Fruit fly (Drosophila melanogaster): ENCODE results near the gene CG12725.

The CG12725 gene

dm6 chrX:13368149-13368548 is 34.5 kb downstream of the CG12725 start, which contains the start of gene dmrt11E (continued):
- TF ChIP-seq Lim3 (GFP tag; IDR thresholded peaks at IDR 0.05) (no peak), Eip74EF (GFP tag; optimal IDR thresholded peaks at IDR 0.05) (peak in 1 of 2 experiments; percentile 41), vnd (GFP tag; IDR thresholded peaks at IDR 0.05; ENCODE audit: partially characterized antibody) (no peak), Aef1 (GFP tag; IDR thresholded peaks at IDR 0.05) (no peak), CG11696 (GFP tag; IDR thresholded peaks at IDR 0.05) (0 out of 2 replicates have a peak, but pooled peaks have one; percentile 28), Fer3 (tag; optimal IDR thresholded peaks at IDR 0.05) (peak; percentile 36), lola (GFP tag; optimal IDR thresholded peaks at IDR 0.05) (peak in 1 of 3 experiments; percentile 75), CG30403 (GFP tag; optimal IDR thresholded peaks at IDR 0.05) (peak; percentile 41), CG11398 (GFP tag; optimal IDR thresholded peaks at IDR 0.05) (no peak), ara (GFP tag; IDR thresholded peaks at IDR 0.05) (peak; percentile 88), toy (GFP tag; IDR thresholded peaks at IDR 0.05) (no peak), ci (GFP tag; IDR thresholded peaks at IDR 0.05) (peak; percentile 80), kni (GFP tag; optimal IDR thresholded peaks at IDR 0.05) (no peak), CG14441 (GFP tag; IDR thresholded peaks at IDR 0.05) (no peak), trh (GFP tag; optimal IDR thresholded peaks at IDR 0.05) (no peak), Dip2 (GFP tag; IDR thresholded peaks at IDR 0.05) (no peak), Poxn (GFP tag; IDR thresholded peaks at IDR 0.05) (no peak), CG7928 (GFP tag; optimal IDR thresholded peaks at IDR 0.05) (no peak), CG34376 (GFP tag; optimal IDR thresholded peaks at IDR 0.05) (no peak), insv (GFP tag; optimal IDR thresholded peaks at IDR 0.05) (no peak), CG2120 (GFP tag; optimal IDR thresholded peaks at IDR 0.05) (no peak), CG8765 (GFP tag; IDR thresholded peaks at IDR 0.05) (peak; percentile 66; the same call in 1 of the 2 replicates), tx (GFP tag; optimal IDR thresholded peaks at IDR 0.05) (no peak), CG17612 (GFP tag; IDR thresholded peaks at IDR 0.05) (no peak; the same call in 1 of the 2 replicates), Sry-δ (GFP tag; optimal IDR thresholded peaks at IDR 0.05) (no peak), sna (GFP tag; IDR thresholded peaks at IDR 0.05; ENCODE audit: partially characterized antibody) (no peak), HLH4C (GFP tag; IDR thresholded peaks at IDR 0.05; ENCODE audit: partially characterized antibody) (no peak), CTCF (GFP tag; optimal IDR thresholded peaks at IDR 0.05) (no peak), CG9876 (GFP tag; optimal IDR thresholded peaks at IDR 0.05) (no peak), Atf3 (GFP tag; optimal IDR thresholded peaks at IDR 0.05) (no peak), lilli (GFP tag; optimal IDR thresholded peaks at IDR 0.05) (no peak), Meics (GFP tag; optimal IDR thresholded peaks at IDR 0.05) (no peak), br (optimal IDR thresholded peaks at IDR 0.05) (no peak), crc (GFP tag; optimal IDR thresholded peaks at IDR 0.05) (no peak), CG7271 (tag; optimal IDR thresholded peaks at IDR 0.05) (peak; percentile 24), CG43689 (GFP tag; IDR thresholded peaks at IDR 0.05) (no peak), dm (GFP tag; optimal IDR thresholded peaks at IDR 0.05) (no peak), Opbp (GFP tag; IDR thresholded peaks at IDR 0.05; ENCODE audit: partially characterized antibody) (no peak), hbn (GFP tag; IDR thresholded peaks at IDR 0.05; ENCODE audit: partially characterized antibody) (no peak), sug (tag; optimal IDR thresholded peaks at IDR 0.05) (no peak), sd (tag; optimal IDR thresholded peaks at IDR 0.05) (no peak), tin (GFP tag; optimal IDR thresholded peaks at IDR 0.05) (peak; percentile 65), crp (GFP tag; optimal IDR thresholded peaks at IDR 0.05) (no peak), fd64A (GFP tag; optimal IDR thresholded peaks at IDR 0.05) (no peak), pnt (GFP tag; optimal IDR thresholded peaks at IDR 0.05) (no peak), run (tag; optimal IDR thresholded peaks at IDR 0.05) (no peak), CG17385 (GFP tag; optimal IDR thresholded peaks at IDR 0.05) (peak; percentile 43), CG17802 (tag; optimal IDR thresholded peaks at IDR 0.05) (no peak), CG7745 (tag; optimal IDR thresholded peaks at IDR 0.05) (no peak), psq (GFP tag; optimal IDR thresholded peaks at IDR 0.05) (no peak), HmgZ (tag; optimal IDR thresholded peaks at IDR 0.05) (no peak), CG11723 (GFP tag; optimal IDR thresholded peaks at IDR 0.05) (peak; percentile 30)
